Worm (Caenorhabditis elegans) whole organism, L3 larva: ENCODE data around the gene CD4.8.

Experiments used
- R02D3.7 ChIP-seq: fragments of 150-350 bp; optimal IDR thresholded peaks from 2 replicates; lab custom pipeline; 2014; ENCODE audit warnings: missing biosample characterization, missing genetic modification characterization
- ZK546.5 ChIP-seq: sonication (generic microtip); optimal IDR thresholded peaks from 2 replicates; lab custom pipeline; 2017; ENCODE audit warnings: missing biosample characterization, missing genetic modification characterization
- ceh-9 ChIP-seq: sonication (generic microtip); optimal IDR thresholded peaks from 2 replicates; lab custom pipeline; 2018; ENCODE audit warnings: missing biosample characterization, missing genetic modification characterization
- elt-3 ChIP-seq, 3 experiments: fragments of 150-350 bp in 1 of 3; sonication (generic microtip) in 2 of 3; optimal IDR thresholded peaks; 2 replicates in 2 of 3; 4 replicates in 1 of 3; lab custom pipeline; 2014 to 2017; ENCODE audit warnings: missing biosample characterization in 3 of 3, missing genetic modification characterization in 3 of 3
- fos-1 ChIP-seq: fragments of 150-350 bp; optimal IDR thresholded peaks from 2 replicates; lab custom pipeline; 2014; ENCODE audit warnings: missing biosample characterization, missing genetic modification characterization
- nhr-237 ChIP-seq: fragments of 150-350 bp; optimal IDR thresholded peaks from 2 replicates; lab custom pipeline; 2014; ENCODE audit warnings: missing biosample characterization, missing genetic modification characterization
- pha-4 ChIP-seq: fragments of 150-350 bp; optimal IDR thresholded peaks from 2 replicates; lab custom pipeline; 2014; ENCODE audit warnings: missing biosample characterization, missing genetic modification reagents, missing genetic modification characterization
- pqm-1 ChIP-seq: fragments of 150-350 bp; optimal IDR thresholded peaks from 2 replicates; lab custom pipeline; 2017; ENCODE audit warnings: missing biosample characterization, missing genetic modification characterization, inconsistent platforms
- skn-1 ChIP-seq: fragments of 150-350 bp; optimal IDR thresholded peaks from 2 replicates; lab custom pipeline; 2014; ENCODE audit warnings: missing biosample characterization, missing genetic modification characterization
- tbx-2 ChIP-seq: sonication (generic microtip); optimal IDR thresholded peaks from 2 replicates; lab custom pipeline; 2016; ENCODE audit warnings: mild to moderate bottlenecking, missing genetic modification characterization, missing compliant biosample characterization
- unc-39 ChIP-seq: sonication (generic microtip); optimal IDR thresholded peaks from 4 replicates; lab custom pipeline; 2017; ENCODE audit warnings: missing biosample characterization, missing genetic modification characterization
- ztf-11 ChIP-seq: fragments of 150-350 bp; optimal IDR thresholded peaks from 2 replicates; lab custom pipeline; 2014; ENCODE audit warnings: missing biosample characterization, missing genetic modification characterization

DNA sequence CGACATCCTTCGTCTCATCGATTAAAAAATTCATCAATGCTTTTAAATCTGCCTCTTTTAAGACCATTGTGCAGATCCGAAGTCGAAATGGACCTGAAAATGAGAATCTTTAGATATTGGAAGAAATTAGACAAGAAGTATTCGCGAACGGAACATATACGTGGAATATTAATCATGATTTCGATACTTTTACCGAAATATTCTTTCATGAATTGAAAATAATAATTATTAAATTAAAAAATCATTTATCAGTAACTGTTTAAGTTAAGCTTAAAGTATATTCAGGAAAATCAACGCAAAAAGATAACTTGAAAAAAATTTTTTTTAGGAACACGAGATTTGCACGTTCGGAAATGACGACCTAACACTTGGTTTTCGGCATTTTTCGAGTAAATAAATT, at the start of gene CD4.8:
- TF ChIP-seq R02D3.7 (tag; lab: Kevin White, UChicago) (no peak), pha-4 (tag; lab: Kevin White, UChicago) (no peak), nhr-237 (tag; lab: Kevin White, UChicago) (no peak), unc-39 (tag; lab: Kevin White, UChicago) (no peak), ceh-9 (tag; lab: Kevin White, UChicago) (no peak), elt-3 (tag; optimal IDR thresholded peaks at IDR 0.05; lab: Kevin White, UChicago) (no peak), skn-1 (tag; lab: Kevin White, UChicago) (no peak), ZK546.5 (no peak), ztf-11 (tag; lab: Kevin White, UChicago) (no peak), tbx-2 (tag; lab: Kevin White, UChicago) (no peak), pqm-1 (tag; lab: Kevin White, UChicago) (no peak), fos-1 (tag; lab: Kevin White, UChicago) (no peak)
